Worm (Caenorhabditis elegans) whole organism, early embryonic: ENCODE measurements around the gene Y57G11B.3.

Experiments
- F13C5.2 ChIP-seq: sonication (generic microtip); optimal IDR thresholded peaks from 2 replicates; lab custom pipeline; 2017; ENCODE audit warnings: mild to moderate bottlenecking, missing genetic modification characterization, inconsistent platforms, missing compliant biosample characterization
- ama-1 ChIP-seq: fragments of 150-350 bp; optimal IDR thresholded peaks from 2 replicates; lab custom pipeline; 2014
- ceh-13 ChIP-seq: fragments of 200-800 bp; sonication (Bioruptor generic); optimal IDR thresholded peaks from 2 replicates; lab custom pipeline; 2018; ENCODE audit warnings: mild to moderate bottlenecking, missing genetic modification characterization, missing compliant biosample characterization
- ceh-36 ChIP-seq: sonication (generic microtip); optimal IDR thresholded peaks from 2 replicates; lab custom pipeline; 2016; ENCODE audit warnings: missing genetic modification characterization, inconsistent platforms, missing compliant biosample characterization
- hmg-4 ChIP-seq: fragments of 200-800 bp; sonication (Bioruptor generic); optimal IDR thresholded peaks from 2 replicates; lab custom pipeline; 2018; ENCODE audit warnings: mild to moderate bottlenecking, missing genetic modification characterization, missing compliant biosample characterization
- hnd-1 ChIP-seq: sonication (generic microtip); optimal IDR thresholded peaks from 2 replicates; lab custom pipeline; 2016; ENCODE audit warnings: missing genetic modification characterization, missing compliant biosample characterization
- pes-1 ChIP-seq: fragments of 200-800 bp; sonication (Bioruptor generic); IDR thresholded peaks from 2 replicates; pipeline ENCODE4 v1.3.6; 2022; ENCODE audit warnings: missing genetic modification reagents, missing genetic modification characterization, missing compliant biosample characterization
- scrt-1 ChIP-seq: fragments of 200-800 bp; sonication (Bioruptor generic); IDR thresholded peaks from 2 replicates; pipeline ENCODE4 v1.3.6; 2022; ENCODE audit warnings: missing genetic modification characterization, missing compliant biosample characterization
- sea-1 ChIP-seq: fragments of 200-800 bp; sonication (Bioruptor generic); conservative IDR thresholded peaks from 2 replicates; pipeline ENCODE4 v1.3.6; 2022; ENCODE audit warnings: missing genetic modification characterization, missing compliant biosample characterization

DNA sequence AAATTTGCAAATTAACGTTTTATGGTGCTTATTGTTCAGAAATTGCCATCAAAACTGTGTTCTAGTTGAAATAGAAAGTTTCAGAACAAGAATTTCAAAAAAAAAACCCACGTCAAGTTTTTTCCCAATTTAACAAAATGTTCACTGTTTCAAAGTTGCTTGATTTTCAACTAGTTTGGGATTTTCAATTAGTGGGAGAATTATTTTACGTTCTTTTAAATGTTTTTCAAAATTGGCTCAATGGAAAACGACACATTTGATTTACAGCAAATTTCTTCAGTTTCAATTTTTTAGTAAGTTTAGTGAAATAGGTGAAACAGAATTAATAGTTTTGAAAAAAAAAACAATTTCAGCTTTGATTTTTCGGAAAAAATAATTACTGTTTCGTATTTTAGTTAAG lies 34.4 kb upstream of the Y57G11B.3 start:
- no peak for TF ChIP-seq F13C5.2 (tag; lab: Kevin White, UChicago)
- TF ChIP-seq ceh-13 (GFP tag; lab: Kevin White, UChicago), result no peak
- no peak for TF ChIP-seq hmg-4 (GFP tag; lab: Kevin White, UChicago)
- TF ChIP-seq ceh-36 (tag; lab: Kevin White, UChicago), result no peak
- no peak for TF ChIP-seq ama-1 (lab: Kevin White, UChicago)
- no peak for TF ChIP-seq scrt-1
- TF ChIP-seq pes-1 (GFP tag; lab: Robert Waterston, UW), result no peak
- no peak for TF ChIP-seq hnd-1
- no peak for TF ChIP-seq sea-1 (GFP tag; lab: Robert Waterston, UW)
